Worm (Caenorhabditis elegans): ENCODE data around the gene tkt-1.

ce11 chrIV:10250577-10251075 is 7.2 kb downstream of the tkt-1 start, which contains the start of gene daf-14:
- TF ChIP-seq bed-2 (GFP tag; IDR thresholded peaks at IDR 0.05) (no peak), mxl-1 (tag; optimal IDR thresholded peaks at IDR 0.05) (no peak)

All from whole organism, young adult.